Worm (Caenorhabditis elegans) whole organism, L3 larva: ENCODE results near the gene algn-1.

Experiments
- aly-2 ChIP-seq: fragments of 150-350 bp; optimal IDR thresholded peaks from 2 replicates; lab custom pipeline; 2014; ENCODE audit warnings: missing biosample characterization, missing genetic modification characterization
- ceh-28 ChIP-seq: fragments of 150-350 bp; optimal IDR thresholded peaks from 2 replicates; lab custom pipeline; 2014; ENCODE audit warnings: missing biosample characterization, missing genetic modification reagents, missing genetic modification characterization
- elt-1 ChIP-seq: fragments of 150-350 bp; optimal IDR thresholded peaks from 2 replicates; lab custom pipeline; 2014; ENCODE audit warnings: missing biosample characterization, missing genetic modification characterization
- fkh-2 ChIP-seq: fragments of 150-350 bp; optimal IDR thresholded peaks from 2 replicates; lab custom pipeline; 2014; ENCODE audit warnings: missing biosample characterization, missing genetic modification reagents, missing genetic modification characterization
- nhr-12 ChIP-seq: fragments of 150-350 bp; optimal IDR thresholded peaks from 2 replicates; lab custom pipeline; 2014; ENCODE audit warnings: missing biosample characterization, missing genetic modification characterization
- nhr-23 ChIP-seq: fragments of 150-350 bp; optimal IDR thresholded peaks from 2 replicates; lab custom pipeline; 2014; ENCODE audit warnings: missing biosample characterization, missing genetic modification reagents, missing genetic modification characterization
- nhr-25 ChIP-seq: sonication (generic microtip); optimal IDR thresholded peaks from 2 replicates; lab custom pipeline; 2017; ENCODE audit warnings: missing biosample characterization, missing genetic modification characterization
- nhr-76 ChIP-seq: fragments of 150-350 bp; sonication (generic microtip); optimal IDR thresholded peaks from 5 replicates; lab custom pipeline; 2014; ENCODE audit warnings: missing biosample characterization, missing genetic modification characterization
- pha-4 ChIP-seq: fragments of 150-350 bp; optimal IDR thresholded peaks from 2 replicates; lab custom pipeline; 2014; ENCODE audit warnings: missing biosample characterization, missing genetic modification reagents, missing genetic modification characterization
- sea-2 ChIP-seq: fragments of 150-350 bp; sonication (generic microtip); optimal IDR thresholded peaks from 4 replicates; lab custom pipeline; 2014; ENCODE audit warnings: missing biosample characterization, missing genetic modification reagents, missing genetic modification characterization
- unc-39 ChIP-seq: sonication (generic microtip); optimal IDR thresholded peaks from 4 replicates; lab custom pipeline; 2017; ENCODE audit warnings: missing biosample characterization, missing genetic modification characterization

ce11 chrIII:6479439-6479838 is 19.5 kb downstream of the algn-1 start:
- TF ChIP-seq ceh-28 (no peak), pha-4 (no peak), elt-1 (tag; lab: Kevin White, UChicago) (no peak), nhr-23 (tag; lab: Kevin White, UChicago) (no peak), nhr-12 (tag; lab: Kevin White, UChicago) (no peak), nhr-76 (tag; lab: Kevin White, UChicago) (no peak), aly-2 (tag; lab: Kevin White, UChicago) (no peak), sea-2 (GFP tag; lab: Kevin White, UChicago) (no peak), fkh-2 (tag; lab: Kevin White, UChicago) (no peak), nhr-25 (no peak), unc-39 (tag; lab: Kevin White, UChicago) (no peak)
